Fruit fly (Drosophila melanogaster) whole organism, embryonic: ENCODE results near the gene DIP2.

ENCODE experiments used
- Bgb ChIP-seq: fragments of 200-800 bp; sonication (Bioruptor generic); IDR thresholded peaks from 2 replicates; pipeline ENCODE4 v1.3.6; 2022; ENCODE audit warnings: missing biosample characterization, missing genetic modification characterization; ENCODE audit not compliant: partially characterized antibody
- CG10543 ChIP-seq: fragments of 200-800 bp; sonication (Bioruptor generic); optimal IDR thresholded peaks from 3 replicates; lab custom pipeline; 2017; ENCODE audit warnings: missing biosample characterization, mild to moderate bottlenecking, missing genetic modification characterization, moderate library complexity
- CG10565 ChIP-seq: fragments of 200-800 bp; sonication (Bioruptor generic); optimal IDR thresholded peaks from 3 replicates; lab custom pipeline; 2016; ENCODE audit warnings: missing biosample characterization, mild to moderate bottlenecking, missing genetic modification characterization
- CG12942 ChIP-seq: fragments of 200-800 bp; sonication (Bioruptor generic); optimal IDR thresholded peaks from 3 replicates; lab custom pipeline; 2016; ENCODE audit warnings: missing biosample characterization, missing genetic modification characterization
- CG13424 ChIP-seq: fragments of 200-800 bp; sonication (Bioruptor generic); optimal IDR thresholded peaks from 2 replicates; lab custom pipeline; 2019; ENCODE audit warnings: missing biosample characterization, mild to moderate bottlenecking, missing genetic modification characterization, moderate library complexity
- CG13775 ChIP-seq: fragments of 200-800 bp; sonication (Bioruptor generic); optimal IDR thresholded peaks from 3 replicates; lab custom pipeline; 2017; ENCODE audit warnings: missing biosample characterization, mild to moderate bottlenecking, missing genetic modification characterization
- CG17802 ChIP-seq: fragments of 200-800 bp; sonication (Bioruptor generic); optimal IDR thresholded peaks from 2 replicates; lab custom pipeline; 2018; ENCODE audit warnings: missing biosample characterization, mild to moderate bottlenecking, missing genetic modification characterization, moderate library complexity
- CG18262 ChIP-seq: fragments of 200-800 bp; optimal IDR thresholded peaks from 3 replicates; lab custom pipeline; 2019; ENCODE audit warnings: missing biosample characterization, mild to moderate bottlenecking, missing genetic modification characterization, moderate library complexity
- CG30431 ChIP-seq: fragments of 200-800 bp; sonication (Bioruptor generic); optimal IDR thresholded peaks from 2 replicates; lab custom pipeline; 2017; ENCODE audit warnings: missing biosample characterization, missing genetic modification characterization
- CG31365 ChIP-seq: fragments of 200-800 bp; sonication (Bioruptor generic); optimal IDR thresholded peaks from 2 replicates; lab custom pipeline; 2018; ENCODE audit warnings: missing biosample characterization, mild to moderate bottlenecking, missing genetic modification characterization
- CG5953 ChIP-seq: fragments of 200-800 bp; sonication (Bioruptor generic); IDR thresholded peaks from 2 replicates; pipeline ENCODE4 v1.3.6; 2022; ENCODE audit warnings: missing biosample characterization, missing genetic modification characterization
- CG6254 ChIP-seq: fragments of 200-800 bp; sonication (Bioruptor generic); optimal IDR thresholded peaks from 3 replicates; lab custom pipeline; 2017; ENCODE audit warnings: mild to moderate bottlenecking, missing biosample characterization, missing genetic modification reagents, missing genetic modification characterization
- CG8290 ChIP-seq, 3 experiments: fragments of 200-800 bp; sonication (Bioruptor generic); optimal IDR thresholded peaks; 2 replicates each; lab custom pipeline; 2016 to 2019; ENCODE audit warnings: missing biosample characterization in 3 of 3, missing genetic modification characterization in 3 of 3, mild to moderate bottlenecking in 2 of 3, moderate library complexity in 1 of 3
- CG9437 ChIP-seq: fragments of 200-800 bp; sonication (Bioruptor generic); optimal IDR thresholded peaks from 2 replicates; lab custom pipeline; 2018; ENCODE audit warnings: missing biosample characterization, mild to moderate bottlenecking, missing genetic modification characterization
- CG9727 ChIP-seq: fragments of 200-800 bp; sonication (Bioruptor generic); optimal IDR thresholded peaks from 3 replicates; lab custom pipeline; 2017; ENCODE audit warnings: missing biosample characterization, mild to moderate bottlenecking, missing genetic modification characterization
- CG9817 ChIP-seq: fragments of 200-800 bp; sonication (Bioruptor generic); optimal IDR thresholded peaks from 2 replicates; lab custom pipeline; 2018; ENCODE audit warnings: missing biosample characterization, mild to moderate bottlenecking, missing genetic modification characterization, moderate library complexity
- CoRest ChIP-seq: fragments of 200-800 bp; sonication (Bioruptor generic); optimal IDR thresholded peaks from 3 replicates; lab custom pipeline; 2018; ENCODE audit warnings: missing biosample characterization, mild to moderate bottlenecking, missing genetic modification characterization, moderate library complexity
- Doc3 ChIP-seq: fragments of 200-800 bp; sonication (Bioruptor generic); IDR thresholded peaks from 3 replicates; pipeline ENCODE4 v1.3.6; 2022; ENCODE audit warnings: missing biosample characterization, missing genetic modification characterization; ENCODE audit not compliant: partially characterized antibody
- Ets65A ChIP-seq: fragments of 200-800 bp; sonication (Bioruptor generic); peaks from one replicate; lab custom pipeline; 2016; ENCODE audit warnings: missing biosample characterization, missing genetic modification characterization
- Gug ChIP-seq: fragments of 200-800 bp; sonication (Bioruptor generic); IDR thresholded peaks from 4 replicates; pipeline ENCODE4 v1.3.6; 2022; ENCODE audit warnings: missing biosample characterization, missing genetic modification characterization
- H15 ChIP-seq: fragments of 200-800 bp; sonication (Bioruptor generic); IDR thresholded peaks from 3 replicates; pipeline ENCODE4 v1.3.6; 2022; ENCODE audit warnings: missing biosample characterization, missing genetic modification characterization
- Hr3 ChIP-seq: fragments of 200-800 bp; sonication (Bioruptor generic); optimal IDR thresholded peaks from 3 replicates; lab custom pipeline; 2016; ENCODE audit warnings: missing biosample characterization, missing genetic modification characterization
- Mrtf ChIP-seq: fragments of 200-800 bp; sonication (Bioruptor generic); IDR thresholded peaks from 3 replicates; pipeline ENCODE4 v1.3.6; 2022; ENCODE audit warnings: missing biosample characterization, missing genetic modification characterization
- Scr ChIP-seq: fragments of 200-800 bp; sonication (Bioruptor generic); IDR thresholded peaks from 2 replicates; pipeline ENCODE4 v1.3.6; 2022; ENCODE audit warnings: missing biosample characterization, missing genetic modification characterization; ENCODE audit not compliant: partially characterized antibody
- Xbp1 ChIP-seq: fragments of 200-800 bp; sonication (Bioruptor generic); optimal IDR thresholded peaks from 3 replicates; lab custom pipeline; 2016; ENCODE audit warnings: missing biosample characterization, mild to moderate bottlenecking, missing genetic modification characterization
- bowl ChIP-seq: fragments of 200-800 bp; sonication (Bioruptor generic); IDR thresholded peaks from 2 replicates; pipeline ENCODE4 v1.3.6; 2022; ENCODE audit warnings: missing biosample characterization, missing genetic modification characterization
- cas ChIP-seq: fragments of 200-800 bp; sonication (Bioruptor generic); IDR thresholded peaks from 2 replicates; pipeline ENCODE4 v1.3.6; 2022; ENCODE audit warnings: missing biosample characterization, missing genetic modification characterization
- crc ChIP-seq: fragments of 200-800 bp; sonication (Bioruptor generic); optimal IDR thresholded peaks from 2 replicates; lab custom pipeline; 2016; ENCODE audit warnings: missing biosample characterization, missing genetic modification characterization
- dati ChIP-seq: fragments of 200-800 bp; sonication (Bioruptor generic); IDR thresholded peaks from 2 replicates; pipeline ENCODE4 v1.3.6; 2022; ENCODE audit warnings: missing biosample characterization, missing genetic modification characterization
- dpn ChIP-seq, 2 experiments: fragments of 200-800 bp; sonication (Bioruptor generic); optimal IDR thresholded peaks; 3 replicates each; lab custom pipeline; 2016; ENCODE audit warnings: missing biosample characterization in 2 of 2, missing genetic modification characterization in 2 of 2
- fd3F ChIP-seq: fragments of 200-800 bp; sonication (Bioruptor generic); optimal IDR thresholded peaks from 2 replicates; lab custom pipeline; 2018; ENCODE audit warnings: missing biosample characterization, mild to moderate bottlenecking, missing genetic modification characterization, moderate library complexity
- fd64A ChIP-seq: fragments of 200-800 bp; sonication (Bioruptor generic); optimal IDR thresholded peaks from 3 replicates; lab custom pipeline; 2018; ENCODE audit warnings: missing biosample characterization, mild to moderate bottlenecking, missing genetic modification characterization
- gcm ChIP-seq: fragments of 200-800 bp; sonication (Bioruptor generic); optimal IDR thresholded peaks from 2 replicates; lab custom pipeline; 2019; ENCODE audit warnings: missing biosample characterization, mild to moderate bottlenecking, missing genetic modification characterization, moderate library complexity
- jing ChIP-seq: fragments of 200-800 bp; sonication (Bioruptor generic); optimal IDR thresholded peaks from 2 replicates; lab custom pipeline; 2018; ENCODE audit warnings: missing biosample characterization, mild to moderate bottlenecking, missing genetic modification characterization
- jumu ChIP-seq: fragments of 200-800 bp; sonication (Bioruptor generic); optimal IDR thresholded peaks from 3 replicates; lab custom pipeline; 2016; ENCODE audit warnings: missing biosample characterization, missing genetic modification characterization
- lab ChIP-seq: fragments of 200-800 bp; sonication (Bioruptor generic); optimal IDR thresholded peaks from 3 replicates; lab custom pipeline; 2017; ENCODE audit warnings: missing biosample characterization, missing genetic modification characterization, mild to moderate bottlenecking, moderate library complexity, missing genetic modification reagents
- mam ChIP-seq: fragments of 200-800 bp; sonication (Bioruptor generic); optimal IDR thresholded peaks from 3 replicates; lab custom pipeline; 2016; ENCODE audit warnings: missing biosample characterization, missing genetic modification characterization
- nerfin-1 ChIP-seq: fragments of 200-800 bp; sonication (Bioruptor generic); optimal IDR thresholded peaks from 3 replicates; lab custom pipeline; 2019; ENCODE audit warnings: missing biosample characterization, mild to moderate bottlenecking, missing genetic modification characterization, moderate library complexity
- nmo ChIP-seq: fragments of 200-800 bp; sonication (Bioruptor generic); optimal IDR thresholded peaks from 2 replicates; lab custom pipeline; 2018; ENCODE audit warnings: missing biosample characterization, mild to moderate bottlenecking, missing genetic modification characterization, moderate library complexity
- org-1 ChIP-seq: fragments of 200-800 bp; sonication (Bioruptor generic); optimal IDR thresholded peaks from 2 replicates; lab custom pipeline; 2017; ENCODE audit warnings: missing biosample characterization, missing genetic modification characterization
- peb ChIP-seq: fragments of 200-800 bp; sonication (Bioruptor generic); IDR thresholded peaks from 2 replicates; pipeline ENCODE4 v1.3.6; 2022; ENCODE audit warnings: missing biosample characterization, missing genetic modification characterization
- pho ChIP-seq: fragments of 200-800 bp; sonication (Bioruptor generic); optimal IDR thresholded peaks from 2 replicates; lab custom pipeline; 2016; ENCODE audit warnings: missing biosample characterization, missing genetic modification characterization
- schlank ChIP-seq: fragments of 200-800 bp; sonication (Bioruptor generic); optimal IDR thresholded peaks from 2 replicates; lab custom pipeline; 2018; ENCODE audit warnings: missing biosample characterization, mild to moderate bottlenecking, missing genetic modification characterization
- sna ChIP-seq: fragments of 200-800 bp; sonication (Bioruptor generic); IDR thresholded peaks from 2 replicates; pipeline ENCODE4 v1.3.6; 2022; ENCODE audit warnings: missing biosample characterization, missing genetic modification characterization; ENCODE audit not compliant: partially characterized antibody
- unpg ChIP-seq: fragments of 200-800 bp; sonication (Bioruptor generic); optimal IDR thresholded peaks from 3 replicates; lab custom pipeline; 2018; ENCODE audit warnings: missing biosample characterization, mild to moderate bottlenecking, missing genetic modification characterization, moderate library complexity
- usp ChIP-seq: fragments of >200 bp; optimal IDR thresholded peaks from 2 replicates; lab custom pipeline; 2017; ENCODE audit warnings: missing biosample characterization, missing genetic modification characterization
- wor ChIP-seq: fragments of 200-800 bp; sonication (Bioruptor generic); IDR thresholded peaks from 2 replicates; pipeline ENCODE4 v1.3.6; 2022; ENCODE audit warnings: missing biosample characterization, missing genetic modification characterization
- yki ChIP-seq: fragments of >200 bp; optimal IDR thresholded peaks from 3 replicates; lab custom pipeline; 2018

The DIP2 gene

DNA sequence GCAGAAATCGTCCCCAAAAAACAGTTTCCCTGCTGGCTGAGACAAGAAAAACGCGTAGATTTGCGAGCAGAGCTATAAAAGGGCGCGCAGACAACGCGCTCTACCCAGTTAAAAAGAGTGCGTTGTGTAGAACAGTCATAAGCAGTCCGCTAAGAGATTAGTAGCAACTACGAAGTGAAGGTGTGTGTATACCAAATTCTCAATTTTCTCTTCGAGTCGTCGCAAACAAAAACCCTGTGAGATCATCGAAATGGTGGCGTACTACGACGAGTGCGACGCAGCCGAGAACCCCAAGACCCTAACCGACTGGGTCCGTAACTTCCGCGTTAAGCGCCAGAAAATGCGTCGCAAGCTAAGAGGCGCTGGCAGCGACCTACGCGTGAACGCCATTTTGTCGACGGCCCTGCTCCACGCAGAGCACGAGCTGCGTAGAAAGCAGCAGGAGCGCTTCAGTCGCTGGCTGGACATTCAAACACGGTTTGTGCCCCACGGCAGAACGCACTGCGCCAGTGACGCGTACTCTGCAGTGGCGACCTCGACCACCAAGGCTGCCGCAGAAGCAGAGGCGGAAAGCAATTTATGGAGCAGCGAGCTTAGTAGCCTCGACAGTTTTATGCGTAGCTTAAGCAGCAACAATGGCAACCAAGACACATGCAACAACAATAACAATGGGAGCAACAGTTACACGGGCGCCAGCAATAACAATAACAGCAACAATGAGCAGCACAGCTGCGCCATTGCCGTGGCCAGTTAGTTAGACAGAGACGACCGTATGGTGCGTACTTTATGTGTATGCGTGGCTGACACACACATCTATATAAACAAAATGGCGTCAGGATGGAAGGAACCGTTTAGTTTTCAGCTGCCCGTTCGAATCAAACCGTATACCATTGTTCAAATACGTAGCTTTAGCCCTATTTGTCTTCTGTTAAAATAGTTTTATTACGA lies 33.5 kb downstream of the DIP2 start (continued):
- TF ChIP-seq CG17802 (tag; lab: Kevin White, UChicago), result no peak
- no peak for TF ChIP-seq Doc3 (GFP tag; lab: Robert Waterston, UW)
- 0 out of 4 replicates have a peak, but pooled peaks have one; percentile 13 for TF ChIP-seq Gug (GFP tag; lab: Robert Waterston, UW)
- peak; percentile 56 for TF ChIP-seq CG9727 (GFP tag; lab: Kevin White, UChicago)
- no peak for TF ChIP-seq CG12942 (GFP tag; lab: Kevin White, UChicago)
- TF ChIP-seq H15 (GFP tag; lab: Robert Waterston, UW), result no peak
- TF ChIP-seq cas (GFP tag; lab: Robert Waterston, UW), result peak; percentile 63; the same call in 1 of the 2 replicates
- TF ChIP-seq bowl (GFP tag; lab: Robert Waterston, UW), result no peak
- no peak for TF ChIP-seq usp (GFP tag; lab: Kevin White, UChicago)
- TF ChIP-seq Scr (GFP tag; lab: Robert Waterston, UW), result no peak; the same call in 1 of the 2 replicates
- TF ChIP-seq Mrtf (GFP tag; lab: Robert Waterston, UW), result no peak
- TF ChIP-seq nmo (GFP tag; lab: Kevin White, UChicago), result peak; percentile 14
- no peak for TF ChIP-seq schlank (tag; lab: Kevin White, UChicago)
- peak; percentile 52 for TF ChIP-seq gcm (GFP tag; lab: Kevin White, UChicago)
- peak; percentile 34 for TF ChIP-seq pho (GFP tag; lab: Kevin White, UChicago)
- TF ChIP-seq Ets65A (GFP tag; lab: Kevin White, UChicago), result peak; percentile 51
- peak; percentile 29 for TF ChIP-seq CG13775 (GFP tag; lab: Kevin White, UChicago)
- TF ChIP-seq CG30431 (GFP tag; lab: Kevin White, UChicago), result no peak
- peak; percentile 90 for TF ChIP-seq CG10543
- TF ChIP-seq lab (GFP tag; lab: Kevin White, UChicago), result peak; percentile 16
- TF ChIP-seq Bgb (GFP tag; lab: Robert Waterston, UW), result peak; percentile 65
- peak; percentile 55; the same call in 1 of the 2 replicates for TF ChIP-seq CG5953 (GFP tag; lab: Robert Waterston, UW)
- TF ChIP-seq nerfin-1 (tag; lab: Kevin White, UChicago), result no peak
- no peak for TF ChIP-seq peb (GFP tag; lab: Robert Waterston, UW)
- TF ChIP-seq fd3F, result no peak
- TF ChIP-seq dpn (GFP tag; optimal IDR thresholded peaks at IDR 0.05; lab: Kevin White, UChicago), result no peak
- TF ChIP-seq CG18262 (tag; lab: Kevin White, UChicago), result no peak
- no peak for TF ChIP-seq CoRest (tag; lab: Kevin White, UChicago)
- TF ChIP-seq CG9817 (tag; lab: Kevin White, UChicago), result no peak
- TF ChIP-seq mam (GFP tag; lab: Kevin White, UChicago), result no peak
- no peak for TF ChIP-seq CG6254 (GFP tag; lab: Kevin White, UChicago)
- no peak for TF ChIP-seq CG13424 (tag; lab: Kevin White, UChicago)
- TF ChIP-seq crc (GFP tag; lab: Kevin White, UChicago), result no peak
- no peak for TF ChIP-seq jing (GFP tag; lab: Kevin White, UChicago)
- TF ChIP-seq jumu, result peak; percentile 8
- no peak for TF ChIP-seq sna (GFP tag; lab: Robert Waterston, UW)
- TF ChIP-seq CG9437 (GFP tag; lab: Kevin White, UChicago), result no peak
- TF ChIP-seq CG8290 (GFP tag; optimal IDR thresholded peaks at IDR 0.05; lab: Kevin White, UChicago), result no peak
- TF ChIP-seq CG8290 (tag; optimal IDR thresholded peaks at IDR 0.05; lab: Kevin White, UChicago), result peak in 1 of 2 experiments; percentile 83
- TF ChIP-seq dati (GFP tag; lab: Robert Waterston, UW), result no peak
- peak; percentile 32 for TF ChIP-seq unpg (GFP tag; lab: Kevin White, UChicago)
- no peak for TF ChIP-seq org-1
- TF ChIP-seq fd64A, result peak; percentile 1
- no peak for TF ChIP-seq Xbp1
- no peak for TF ChIP-seq CG10565 (GFP tag; lab: Kevin White, UChicago)
- no peak for TF ChIP-seq yki (lab: Kevin White, UChicago)
- TF ChIP-seq CG31365, result no peak
- TF ChIP-seq wor (GFP tag; lab: Robert Waterston, UW), result no peak
- TF ChIP-seq Hr3 (GFP tag; lab: Kevin White, UChicago), result no peak
